Fruit fly (Drosophila melanogaster): ENCODE results near the gene CG14106.

CG14106 gene

dm6 chr3L:13422286-13422787 is 3.1 kb downstream of the CG14106 start, which contains the start of gene CG32121:
CG32121 (minus strand) TSS chr3L:13422336.
- TF ChIP-seq woc (GFP tag; optimal IDR thresholded peaks at IDR 0.05) (no peak), dmrt93B (GFP tag; optimal IDR thresholded peaks at IDR 0.05) (no peak), brk (GFP tag; optimal IDR thresholded peaks at IDR 0.05) (no peak), jim (GFP tag; optimal IDR thresholded peaks at IDR 0.05) (no peak), CG32264 (GFP tag; optimal IDR thresholded peaks at IDR 0.05) (no peak), psq (GFP tag; optimal IDR thresholded peaks at IDR 0.05) (no peak), Jra (GFP tag; optimal IDR thresholded peaks at IDR 0.05) (no peak)

DNA sequence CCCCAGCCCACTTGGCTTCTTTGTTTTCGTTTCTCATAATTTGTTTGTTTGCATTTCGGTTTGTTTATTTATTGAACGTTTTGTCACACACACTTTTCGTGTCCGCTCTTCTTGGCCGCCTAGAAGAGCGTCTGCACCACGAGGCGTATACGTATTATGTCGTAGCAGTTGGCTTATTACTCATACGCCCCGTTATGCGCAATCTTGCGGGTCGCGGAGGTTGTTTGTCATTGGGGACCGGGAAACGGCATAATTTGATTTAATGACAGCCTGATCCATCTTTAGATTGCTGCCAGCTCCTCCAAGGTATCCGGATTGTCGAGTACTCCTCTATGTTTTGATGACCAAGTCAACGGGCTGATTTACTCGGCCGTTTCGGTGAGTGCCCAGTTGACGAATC is 5.3 kb downstream of the CG14106 start:
- TF ChIP-seq rgr (GFP tag; optimal IDR thresholded peaks at IDR 0.05) (no peak), tai (GFP tag; optimal IDR thresholded peaks at IDR 0.05) (no peak), Vsx2 (GFP tag; optimal IDR thresholded peaks at IDR 0.05; ENCODE audit: partially characterized antibody) (no peak), sv (GFP tag; optimal IDR thresholded peaks at IDR 0.05) (no peak), Myc (optimal IDR thresholded peaks at IDR 0.05) (no peak), dsf (GFP tag; optimal IDR thresholded peaks at IDR 0.05; ENCODE audit: borderline replicate concordance) (no peak), psq (GFP tag; optimal IDR thresholded peaks at IDR 0.05) (no peak), h (GFP tag; optimal IDR thresholded peaks at IDR 0.05) (no peak), fru (GFP tag; optimal IDR thresholded peaks at IDR 0.05) (no peak), jim (GFP tag; optimal IDR thresholded peaks at IDR 0.05) (no peak), Jra (GFP tag; optimal IDR thresholded peaks at IDR 0.05) (no peak), Hnf4 (GFP tag; optimal IDR thresholded peaks at IDR 0.05) (no peak), ey (GFP tag; optimal IDR thresholded peaks at IDR 0.05) (no peak), HLH106 (tag; optimal IDR thresholded peaks at IDR 0.05) (no peak), N (GFP tag; optimal IDR thresholded peaks at IDR 0.05) (no peak)

- TF ChIP-seq lola (GFP tag; optimal IDR thresholded peaks at IDR 0.05) (no peak), Sp1 (GFP tag; optimal IDR thresholded peaks at IDR 0.05) (no peak), GATAd (GFP tag; optimal IDR thresholded peaks at IDR 0.05) (no peak), Hnf4 (GFP tag; optimal IDR thresholded peaks at IDR 0.05) (no peak), Dif (GFP tag; optimal IDR thresholded peaks at IDR 0.05; ENCODE audit: partially characterized antibody) (no peak), brk (GFP tag; optimal IDR thresholded peaks at IDR 0.05) (no peak), rgr (GFP tag; optimal IDR thresholded peaks at IDR 0.05) (no peak), Vsx2 (GFP tag; optimal IDR thresholded peaks at IDR 0.05; ENCODE audit: partially characterized antibody) (no peak), N (GFP tag; optimal IDR thresholded peaks at IDR 0.05) (no peak), Hr78 (GFP tag; optimal IDR thresholded peaks at IDR 0.05) (no peak), sage (GFP tag; optimal IDR thresholded peaks at IDR 0.05) (no peak), dl (GFP tag; optimal IDR thresholded peaks at IDR 0.05; ENCODE audit: insufficient read depth in 1 of 2, partially characterized antibody in 2 of 2) (no peak), CG32264 (GFP tag; optimal IDR thresholded peaks at IDR 0.05) (no peak), OdsH (GFP tag; optimal IDR thresholded peaks at IDR 0.05) (no peak), psq (GFP tag; optimal IDR thresholded peaks at IDR 0.05) (no peak), sv (GFP tag; optimal IDR thresholded peaks at IDR 0.05) (no peak), br (GFP tag; optimal IDR thresholded peaks at IDR 0.05) (no peak), ey (GFP tag; optimal IDR thresholded peaks at IDR 0.05) (no peak), tai (GFP tag; optimal IDR thresholded peaks at IDR 0.05) (no peak)
Measured at dm6 chr3L:13412886-13413224, 12.6 kb downstream of the CG14106 start.

DNA sequence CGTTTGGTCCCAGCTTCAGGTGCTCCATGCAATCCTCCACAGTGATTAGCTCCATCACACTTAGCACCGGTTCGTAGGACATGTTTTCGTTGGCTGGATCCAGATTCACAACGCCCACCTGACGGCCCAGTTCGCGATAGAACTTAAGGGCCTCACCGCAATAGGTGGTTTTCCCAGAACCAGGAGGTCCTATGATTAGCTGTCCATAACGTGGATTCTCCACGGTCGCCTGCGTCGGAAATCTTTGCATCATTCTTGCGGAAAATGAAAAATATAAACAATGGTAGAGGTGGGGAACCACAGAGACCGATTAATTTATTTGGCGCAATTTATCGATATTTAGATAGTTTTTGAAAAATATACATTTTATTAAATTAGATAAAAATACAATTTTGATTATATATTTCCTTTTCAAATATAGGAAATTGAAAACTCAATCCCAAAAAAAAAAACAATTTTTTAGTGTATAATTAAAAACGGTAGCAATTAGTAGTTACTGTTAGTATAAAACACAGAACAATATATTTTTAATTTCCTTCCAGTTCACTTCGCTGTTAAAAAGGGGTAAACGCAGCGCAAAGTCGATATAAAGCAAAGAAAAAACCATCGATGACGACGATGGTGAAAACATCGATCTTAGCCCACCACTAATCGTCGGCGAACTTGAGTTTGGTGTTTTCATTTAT is 13.1 kb downstream of the CG14106 start, which contains the start of the genes CG10222 and flr:
Gene CG10222, minus strand, starts transcription at position 254 of the 686 bp plus-strand sequence.
Gene flr, plus strand, starts transcription at position 644 of the 686 bp plus-strand sequence.
- peak; percentile 41 for TF ChIP-seq rgr (GFP tag; optimal IDR thresholded peaks at IDR 0.05)
- TF ChIP-seq h (GFP tag; optimal IDR thresholded peaks at IDR 0.05), result peak; percentile 23
- no peak for TF ChIP-seq Rel (GFP tag; optimal IDR thresholded peaks at IDR 0.05)
- TF ChIP-seq Rel (tag; optimal IDR thresholded peaks at IDR 0.05), result peak; percentile 78
- peak; percentile 25 for TF ChIP-seq ey (GFP tag; optimal IDR thresholded peaks at IDR 0.05)
- TF ChIP-seq Sp1 (GFP tag; optimal IDR thresholded peaks at IDR 0.05), result no peak
- TF ChIP-seq Dfd (GFP tag; optimal IDR thresholded peaks at IDR 0.05), result no peak
- TF ChIP-seq OdsH (GFP tag; optimal IDR thresholded peaks at IDR 0.05), result peak; percentile 11
- peak; percentile 25 for TF ChIP-seq psq (GFP tag; optimal IDR thresholded peaks at IDR 0.05)
- TF ChIP-seq pan (optimal IDR thresholded peaks at IDR 0.05), result no peak
- no peak for TF ChIP-seq Jra (GFP tag; optimal IDR thresholded peaks at IDR 0.05)
- TF ChIP-seq Hr78 (GFP tag; optimal IDR thresholded peaks at IDR 0.05), result no peak
- peak; percentile 31 for TF ChIP-seq HLH106 (tag; optimal IDR thresholded peaks at IDR 0.05)
- no peak for TF ChIP-seq dl (GFP tag; optimal IDR thresholded peaks at IDR 0.05; ENCODE audit: insufficient read depth in 1 of 2, partially characterized antibody in 2 of 2)
- no peak for TF ChIP-seq Myc (optimal IDR thresholded peaks at IDR 0.05)
- TF ChIP-seq fru (GFP tag; optimal IDR thresholded peaks at IDR 0.05), result peak; percentile 4
